Fruit fly (Drosophila melanogaster) whole organism, prepupa: ENCODE results near the gene CG3868.

ENCODE experiments used
- CG15336 ChIP-seq: fragments of 200-800 bp; sonication (Bioruptor generic); IDR thresholded peaks from 2 replicates; pipeline ENCODE4 v1.3.6; 2022; ENCODE audit warnings: missing biosample characterization, missing genetic modification characterization
- CG3032 ChIP-seq: fragments of 200-800 bp; optimal IDR thresholded peaks from 2 replicates; lab custom pipeline; 2019; ENCODE audit warnings: missing biosample characterization, mild to moderate bottlenecking, missing genetic modification characterization, moderate library complexity
- CG32006 ChIP-seq: fragments of 200-800 bp; sonication (Bioruptor generic); optimal IDR thresholded peaks from 3 replicates; lab custom pipeline; 2017; ENCODE audit warnings: missing biosample characterization, mild to moderate bottlenecking, missing genetic modification characterization
- CG6163 ChIP-seq: fragments of 200-800 bp; sonication (Bioruptor generic); IDR thresholded peaks from 3 replicates; pipeline ENCODE4 v1.3.6; 2022; ENCODE audit warnings: missing biosample characterization, missing genetic modification characterization
- CG6854 ChIP-seq: fragments of 200-800 bp; sonication (Bioruptor generic); optimal IDR thresholded peaks from 2 replicates; lab custom pipeline; 2017; ENCODE audit warnings: missing biosample characterization, mild to moderate bottlenecking, missing genetic modification characterization
- CG8632 ChIP-seq: fragments of 200-800 bp; sonication (Bioruptor generic); optimal IDR thresholded peaks from 3 replicates; lab custom pipeline; 2016; ENCODE audit warnings: missing biosample characterization, missing genetic modification characterization
- Eip78C ChIP-seq: fragments of 200-800 bp; sonication (Bioruptor generic); peaks from one replicate; lab custom pipeline; 2016; ENCODE audit warnings: missing biosample characterization, missing genetic modification characterization
- Gug ChIP-seq: fragments of 200-800 bp; sonication (Bioruptor generic); IDR thresholded peaks from 2 replicates; pipeline ENCODE4 v1.3.6; 2022; ENCODE audit warnings: missing biosample characterization, missing genetic modification characterization
- Hr39 ChIP-seq: fragments of 200-800 bp; sonication (Bioruptor generic); optimal IDR thresholded peaks from 2 replicates; lab custom pipeline; 2016; ENCODE audit warnings: missing biosample characterization, missing genetic modification characterization
- Lpt ChIP-seq: fragments of 200-800 bp; sonication (Bioruptor generic); optimal IDR thresholded peaks from 3 replicates; lab custom pipeline; 2016; ENCODE audit warnings: missing biosample characterization, missing genetic modification characterization
- acj6 ChIP-seq: fragments of 200-800 bp; sonication (Bioruptor generic); optimal IDR thresholded peaks from 3 replicates; lab custom pipeline; 2016; ENCODE audit warnings: missing biosample characterization, missing genetic modification characterization
- dsx ChIP-seq: fragments of 200-800 bp; optimal IDR thresholded peaks from 3 replicates; lab custom pipeline; 2019; ENCODE audit warnings: missing biosample characterization, mild to moderate bottlenecking, missing genetic modification characterization, moderate library complexity; ENCODE audit not compliant: poor library complexity, severe bottlenecking
- fd59A ChIP-seq: fragments of 200-800 bp; sonication (Bioruptor generic); optimal IDR thresholded peaks from 2 replicates; lab custom pipeline; 2017; ENCODE audit warnings: missing biosample characterization, mild to moderate bottlenecking, missing genetic modification characterization, missing genetic modification reagents

DNA sequence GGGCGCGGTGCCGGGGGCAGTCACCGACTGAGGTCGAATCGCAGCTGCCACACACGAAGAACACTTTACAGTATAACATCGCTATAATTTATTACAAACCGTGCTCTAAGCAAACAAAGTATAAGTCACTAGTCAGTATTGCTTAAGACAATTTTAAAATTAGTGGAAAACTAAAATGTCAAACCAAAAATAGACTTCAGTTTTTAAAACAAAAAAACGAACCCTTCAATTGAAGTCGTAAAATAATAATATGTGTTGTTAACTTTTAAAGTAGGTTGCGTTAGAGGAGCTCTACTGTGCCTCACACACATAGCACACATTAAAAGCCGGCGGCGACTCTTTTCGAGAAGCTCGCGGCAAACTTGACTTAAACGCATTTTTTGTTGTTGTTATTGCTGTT, 19.6 kb upstream of the CG3868 start:
- TF ChIP-seq CG3032 (tag; lab: Kevin White, UChicago) (peak; percentile 40), Lpt (GFP tag; lab: Kevin White, UChicago) (peak; percentile 51), dsx (GFP tag; lab: Kevin White, UChicago) (no peak), Gug (GFP tag; lab: Robert Waterston, UW) (peak; percentile 60; the same call in 1 of the 2 replicates), CG6163 (peak; percentile 37; the same call in 1 of the 3 replicates), Eip78C (peak; percentile 90), Hr39 (no peak), fd59A (GFP tag; lab: Kevin White, UChicago) (no peak), CG15336 (peak; percentile 66), CG8632 (no peak), acj6 (GFP tag; lab: Kevin White, UChicago) (peak; percentile 2), CG32006 (GFP tag; lab: Kevin White, UChicago) (no peak), CG6854 (GFP tag; lab: Kevin White, UChicago) (no peak)
